Worm (Caenorhabditis elegans): ENCODE measurements around the gene vha-8.

Gene vha-8

DNA sequence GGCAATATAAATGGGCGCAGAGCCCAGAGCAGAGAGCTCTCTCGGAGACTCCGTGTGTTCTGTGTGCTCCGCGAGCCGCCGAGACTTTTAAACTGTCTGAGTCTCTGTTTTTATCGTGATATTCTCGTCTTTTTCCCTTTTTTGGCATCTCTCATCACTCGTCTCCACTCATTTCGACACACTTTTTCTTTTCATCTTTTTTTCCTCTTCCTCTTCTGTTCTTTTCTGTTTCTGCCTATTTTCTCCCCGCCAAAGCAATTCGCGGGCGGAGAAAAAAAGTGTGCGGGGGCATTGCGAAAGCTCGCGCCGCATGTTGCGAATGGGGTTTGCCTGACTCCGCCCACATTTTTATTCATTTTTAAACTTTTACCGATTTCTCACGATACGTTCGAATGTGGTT lies 34.5 kb upstream of the vha-8 start (continued):
- no peak for TF ChIP-seq sdz-38 (tag; optimal IDR thresholded peaks at IDR 0.05)
- TF ChIP-seq xnd-1 (tag; optimal IDR thresholded peaks at IDR 0.05), result peak; percentile 96
- peak; percentile 94 for TF ChIP-seq snpc-3.4 (tag; optimal IDR thresholded peaks at IDR 0.05)
- TF ChIP-seq D2030.7 (GFP tag; IDR thresholded peaks at IDR 0.05), result peak; percentile 96
- 0 out of 2 replicates have a peak, but pooled peaks have one; percentile 61 for TF ChIP-seq ceh-40 (GFP tag; IDR thresholded peaks at IDR 0.05)
- TF ChIP-seq die-1 (tag; optimal IDR thresholded peaks at IDR 0.05), result peak; percentile 77
- TF ChIP-seq ceh-100 (GFP tag; IDR thresholded peaks at IDR 0.05), result peak; percentile 84
- peak; percentile 74 for TF ChIP-seq ztf-18 (tag; optimal IDR thresholded peaks at IDR 0.05)
- TF ChIP-seq akir-1 (GFP tag; optimal IDR thresholded peaks at IDR 0.05), result no peak
- TF ChIP-seq him-1 (tag; optimal IDR thresholded peaks at IDR 0.05), result peak; percentile 59
- peak; percentile 84 for TF ChIP-seq snpc-4 (GFP tag; optimal IDR thresholded peaks at IDR 0.05)
- peak; percentile 80 to 92 (median 85) for TF ChIP-seq snpc-4 (tag; optimal IDR thresholded peaks at IDR 0.05)
- TF ChIP-seq unc-62 (GFP tag; optimal IDR thresholded peaks at IDR 0.05), result no peak
- peak; percentile 62 for TF ChIP-seq chd-7 (tag; optimal IDR thresholded peaks at IDR 0.05)
- TF ChIP-seq ztf-22 (GFP tag; optimal IDR thresholded peaks at IDR 0.05), result peak; percentile 60
- TF ChIP-seq Y56A3A.18 (GFP tag; IDR thresholded peaks at IDR 0.05), result peak; percentile 81; the same call in 1 of the 2 replicates
- peak; percentile 66 for TF ChIP-seq atf-7 (tag; optimal IDR thresholded peaks at IDR 0.05)
- TF ChIP-seq nhr-179 (tag; optimal IDR thresholded peaks at IDR 0.05), result no peak
- peak; percentile 98 for TF ChIP-seq dpl-1 (GFP tag; optimal IDR thresholded peaks at IDR 0.05)
- peak; percentile 92 for TF ChIP-seq cebp-1 (GFP tag; IDR thresholded peaks at IDR 0.05)
- TF ChIP-seq cebp-1 (tag; optimal IDR thresholded peaks at IDR 0.05), result peak; percentile 98
- peak; percentile 85 for TF ChIP-seq F23B12.7 (tag; optimal IDR thresholded peaks at IDR 0.05; ENCODE audit: insufficient read depth)
- peak; percentile 95 for TF ChIP-seq zfh-2 (GFP tag; conservative IDR thresholded peaks at IDR 0.05)
- TF ChIP-seq rec-8 (tag; optimal IDR thresholded peaks at IDR 0.05), result peak; percentile 14 to 65
- peak; percentile 98 for TF ChIP-seq dox-1 (GFP tag; IDR thresholded peaks at IDR 0.05)
- no peak for TF ChIP-seq ama-1 (optimal IDR thresholded peaks at IDR 0.05)
- TF ChIP-seq ama-1 (GFP tag; optimal IDR thresholded peaks at IDR 0.05), result peak in 1 of 2 experiments; percentile 39
- TF ChIP-seq sptf-2 (GFP tag; optimal IDR thresholded peaks at IDR 0.05), result peak; percentile 56
- TF ChIP-seq efl-1 (GFP tag; optimal IDR thresholded peaks at IDR 0.05), result peak; percentile 99
- peak; percentile 94 for TF ChIP-seq ceh-91 (GFP tag; IDR thresholded peaks at IDR 0.05)
- no peak for TF ChIP-seq mes-4 (tag; optimal IDR thresholded peaks at IDR 0.05)
- peak; percentile 70; the same call in 1 of the 2 replicates for TF ChIP-seq egl-44 (GFP tag; IDR thresholded peaks at IDR 0.05)
- no peak for TF ChIP-seq F37B4.10 (GFP tag; IDR thresholded peaks at IDR 0.05)
- peak; percentile 87 for TF ChIP-seq K12H6.12 (tag; optimal IDR thresholded peaks at IDR 0.05)
- no peak for TF ChIP-seq fkh-3 (tag; optimal IDR thresholded peaks at IDR 0.05)
- TF ChIP-seq cebp-2 (GFP tag; IDR thresholded peaks at IDR 0.05), result 0 out of 2 replicates have a peak, but pooled peaks have one; percentile 45
- TF ChIP-seq nfyb-1 (GFP tag; IDR thresholded peaks at IDR 0.05), result peak; percentile 91
- TF ChIP-seq T07F8.4 (tag; optimal IDR thresholded peaks at IDR 0.05), result peak; percentile 43
- TF ChIP-seq F49E8.2 (tag; optimal IDR thresholded peaks at IDR 0.05; ENCODE audit: insufficient read depth), result peak; percentile 80
- TF ChIP-seq unc-130 (GFP tag; optimal IDR thresholded peaks at IDR 0.05), result peak; percentile 94

- TF ChIP-seq somi-1 (GFP tag; optimal IDR thresholded peaks at IDR 0.05), result no peak
- no peak for TF ChIP-seq efl-1 (GFP tag; optimal IDR thresholded peaks at IDR 0.05)
- TF ChIP-seq nhr-90 (tag; optimal IDR thresholded peaks at IDR 0.05), result no peak
- TF ChIP-seq rpc-1 (optimal IDR thresholded peaks at IDR 0.05), result no peak
- no peak for TF ChIP-seq rpc-1 (tag; optimal IDR thresholded peaks at IDR 0.05)
- TF ChIP-seq ztf-18 (tag; optimal IDR thresholded peaks at IDR 0.05), result no peak
- no peak for TF ChIP-seq akir-1 (GFP tag; optimal IDR thresholded peaks at IDR 0.05)
- TF ChIP-seq ceh-27 (GFP tag; optimal IDR thresholded peaks at IDR 0.05), result no peak
- TF ChIP-seq Y53F4B.3 (GFP tag; IDR thresholded peaks at IDR 0.05), result no peak
These were observed 33.9 kb upstream of the vha-8 start, which contains the start of gene usp-4 for ce11 chrIV:6757011-6757410. usp-4 (plus strand) TSS chrIV:6757311.

Measured in whole organism, young adult.